Worm (Caenorhabditis elegans): Measurements from ENCODE around the gene F01F1.15.

The F01F1.15 gene

ce11 chrIII:5876140-5876675, 6.9 kb upstream of the F01F1.15 start, which contains the start of gene aldo-2 (continued):
- TF ChIP-seq madf-9 (GFP tag; conservative IDR thresholded peaks at IDR 0.05) (peak; percentile 40; the same call in 1 of the 2 replicates), set-16 (GFP tag; IDR thresholded peaks at IDR 0.05) (no peak), unc-130 (GFP tag; optimal IDR thresholded peaks at IDR 0.05) (peak; percentile 63), daf-12 (tag; optimal IDR thresholded peaks at IDR 0.05) (no peak), ces-1 (GFP tag; optimal IDR thresholded peaks at IDR 0.05) (no peak), F26F4.8 (GFP tag; conservative IDR thresholded peaks at IDR 0.05) (no peak), Y48G9A.11 (GFP tag; IDR thresholded peaks at IDR 0.05) (peak; percentile 37; the same call in 1 of the 2 replicates), nhr-41 (GFP tag; IDR thresholded peaks at IDR 0.05) (no peak), R02D3.7 (tag; optimal IDR thresholded peaks at IDR 0.05) (no peak), ceh-20 (GFP tag; IDR thresholded peaks at IDR 0.05) (no peak), dmd-8 (GFP tag; IDR thresholded peaks at IDR 0.05) (no peak), tag-97 (GFP tag; IDR thresholded peaks at IDR 0.05) (no peak), cey-2 (tag; optimal IDR thresholded peaks at IDR 0.05; ENCODE audit: borderline replicate concordance, insufficient read depth) (no peak), lin-13 (GFP tag; optimal IDR thresholded peaks at IDR 0.05) (peak; percentile 32), ceh-32 (tag; optimal IDR thresholded peaks at IDR 0.05; ENCODE audit: poor library complexity) (no peak), arid-1 (GFP tag; conservative IDR thresholded peaks at IDR 0.05) (no peak), ceh-82 (tag; optimal IDR thresholded peaks at IDR 0.05) (no peak), Y105C5A.15 (GFP tag; IDR thresholded peaks at IDR 0.05) (no peak), zip-2 (tag; optimal IDR thresholded peaks at IDR 0.05) (no peak), lsy-2 (tag; optimal IDR thresholded peaks at IDR 0.05) (no peak), zip-11 (GFP tag; IDR thresholded peaks at IDR 0.05) (no peak), nhr-237 (tag; optimal IDR thresholded peaks at IDR 0.05) (no peak), T20F7.1 (GFP tag; optimal IDR thresholded peaks at IDR 0.05) (no peak), mes-2 (tag; optimal IDR thresholded peaks at IDR 0.05; ENCODE audit: poor library complexity, severe bottlenecking) (peak; percentile 12), lir-3 (tag; optimal IDR thresholded peaks at IDR 0.05) (no peak), unc-39 (tag; optimal IDR thresholded peaks at IDR 0.05) (no peak), daf-8 (GFP tag; IDR thresholded peaks at IDR 0.05) (no peak), snpc-4 (tag; optimal IDR thresholded peaks at IDR 0.05) (no peak), duxl-1 (tag; optimal IDR thresholded peaks at IDR 0.05; ENCODE audit: poor library complexity) (no peak), spr-3 (GFP tag; optimal IDR thresholded peaks at IDR 0.05) (no peak), aha-1 (tag) (no peak), zfp-3 (GFP tag; conservative IDR thresholded peaks at IDR 0.05) (no peak), ceh-28 (tag; optimal IDR thresholded peaks at IDR 0.05) (no peak), fkh-10 (GFP tag; optimal IDR thresholded peaks at IDR 0.05) (no peak), fos-1 (tag; optimal IDR thresholded peaks at IDR 0.05) (no peak), lim-7 (GFP tag; IDR thresholded peaks at IDR 0.05) (0 out of 2 replicates have a peak, but pooled peaks have one; percentile 27), nhr-102 (tag; optimal IDR thresholded peaks at IDR 0.05) (no peak), mdl-1 (tag; optimal IDR thresholded peaks at IDR 0.05) (peak in 1 of 2 experiments; percentile 21), rbr-2 (tag; optimal IDR thresholded peaks at IDR 0.05) (no peak), lin-1 (GFP tag; IDR thresholded peaks at IDR 0.05) (no peak), lin-39 (tag; optimal IDR thresholded peaks at IDR 0.05) (no peak), ztf-7 (tag; optimal IDR thresholded peaks at IDR 0.05) (no peak), nhr-48 (tag; optimal IDR thresholded peaks at IDR 0.05) (no peak), Y75B8A.6 (GFP tag; IDR thresholded peaks at IDR 0.05) (no peak), tra-1 (GFP tag; IDR thresholded peaks at IDR 0.05) (0 out of 2 replicates have a peak, but pooled peaks have one; percentile 11), pqm-1 (tag; optimal IDR thresholded peaks at IDR 0.05) (no peak), php-3 (GFP tag; IDR thresholded peaks at IDR 0.05) (no peak), F37D6.2 (tag; optimal IDR thresholded peaks at IDR 0.05) (no peak), pha-4 (GFP tag; IDR thresholded peaks at IDR 0.05) (no peak), pha-4 (tag; optimal IDR thresholded peaks at IDR 0.05) (no peak), mxl-3 (GFP tag; optimal IDR thresholded peaks at IDR 0.05) (peak; percentile 43), ZK546.5 (tag; optimal IDR thresholded peaks at IDR 0.05) (no peak)

Data from whole organism, L4 larva.